Worm (Caenorhabditis elegans): ENCODE measurements around the gene C31E10.11.
"Not testable (repeated sequence)": the region's sequence is repeated elsewhere in the genome, so short reads cannot be mapped to it uniquely, and the experiment has no call there.

- TF ChIP-seq lin-54, unc-62 (GFP tag; optimal IDR thresholded peaks at IDR 0.05): not testable (repeated sequence)
Measured at ce11 chrX:13980417-13980816, 10.2 kb downstream of the C31E10.11 start, which contains the start of gene arrd-24.

Data from whole organism, young adult.